Worm (Caenorhabditis elegans) whole organism, L2 larva: ENCODE results near the gene cyp-33C5.

ENCODE experiments used
- C34F6.9 ChIP-seq: fragments of 150-350 bp; optimal IDR thresholded peaks from 2 replicates; lab custom pipeline; 2014; ENCODE audit warnings: missing biosample characterization, missing genetic modification characterization
- Y55F3AM.14 ChIP-seq: fragments of 200-800 bp; sonication (Bioruptor generic); optimal IDR thresholded peaks from 2 replicates; lab custom pipeline; 2018; ENCODE audit warnings: mild to moderate bottlenecking, missing genetic modification characterization, missing compliant biosample characterization
- ZK546.5 ChIP-seq: sonication (generic microtip); optimal IDR thresholded peaks from 2 replicates; lab custom pipeline; 2017; ENCODE audit warnings: missing biosample characterization, missing genetic modification characterization
- aly-2 ChIP-seq: fragments of 150-350 bp; optimal IDR thresholded peaks from 2 replicates; lab custom pipeline; 2014; ENCODE audit warnings: missing biosample characterization, missing genetic modification characterization
- ama-1 ChIP-seq: fragments of 150-350 bp; optimal IDR thresholded peaks from 2 replicates; lab custom pipeline; 2018; ENCODE audit warnings: inconsistent platforms
- blmp-1 ChIP-seq: sonication (generic microtip); optimal IDR thresholded peaks from 2 replicates; lab custom pipeline; 2017; ENCODE audit warnings: missing genetic modification characterization, mild to moderate bottlenecking, missing compliant biosample characterization, antibody characterized with exemption, moderate library complexity; ENCODE audit not compliant: insufficient read depth
- ceh-16 ChIP-seq: fragments of 150-350 bp; optimal IDR thresholded peaks from 2 replicates; lab custom pipeline; 2014; ENCODE audit warnings: missing biosample characterization, missing genetic modification characterization
- ceh-82 ChIP-seq: fragments of 150-350 bp; optimal IDR thresholded peaks from 2 replicates; lab custom pipeline; 2014; ENCODE audit warnings: missing biosample characterization, missing genetic modification characterization
- dmd-4 ChIP-seq: sonication (generic microtip); optimal IDR thresholded peaks from 2 replicates; lab custom pipeline; 2017; ENCODE audit warnings: missing biosample characterization, missing genetic modification characterization
- egl-27 ChIP-seq: sonication (generic microtip); optimal IDR thresholded peaks from 3 replicates; lab custom pipeline; 2017; ENCODE audit warnings: missing biosample characterization, missing genetic modification reagents, missing genetic modification characterization
- elt-1 ChIP-seq: fragments of 150-350 bp; optimal IDR thresholded peaks from 2 replicates; lab custom pipeline; 2014; ENCODE audit warnings: missing biosample characterization, missing genetic modification characterization
- elt-3 ChIP-seq: sonication (generic microtip); optimal IDR thresholded peaks from 2 replicates; lab custom pipeline; 2017; ENCODE audit warnings: missing biosample characterization, missing genetic modification characterization
- lin-11 ChIP-seq: fragments of 150-350 bp; sonication (generic microtip); optimal IDR thresholded peaks from 2 replicates; lab custom pipeline; 2014; ENCODE audit warnings: missing biosample characterization, missing genetic modification characterization, inconsistent platforms, mixed read lengths
- lin-13 ChIP-seq: fragments of 150-350 bp; optimal IDR thresholded peaks from 2 replicates; lab custom pipeline; 2014; ENCODE audit warnings: missing biosample characterization, missing genetic modification reagents, missing genetic modification characterization
- lin-39 ChIP-seq: fragments of 150-350 bp; optimal IDR thresholded peaks from 2 replicates; lab custom pipeline; 2014; ENCODE audit warnings: missing biosample characterization, missing genetic modification reagents, missing genetic modification characterization
- lsy-2 ChIP-seq, 2 experiments: fragments of 150-350 bp in 1 of 2; sonication (generic microtip) in 1 of 2; optimal IDR thresholded peaks; 2 replicates each; lab custom pipeline; 2014 to 2017; ENCODE audit warnings: missing biosample characterization in 2 of 2, missing genetic modification characterization in 2 of 2
- mbf-1 ChIP-seq: sonication (generic microtip); optimal IDR thresholded peaks from 2 replicates; lab custom pipeline; 2017; ENCODE audit warnings: missing biosample characterization, missing genetic modification characterization
- mdl-1 ChIP-seq, 2 experiments: fragments of 150-350 bp in 1 of 2; sonication (generic microtip) in 1 of 2; optimal IDR thresholded peaks; 2 replicates each; lab custom pipeline; 2017; ENCODE audit warnings: missing biosample characterization in 2 of 2, missing genetic modification characterization in 2 of 2
- nhr-11 ChIP-seq: fragments of 150-350 bp; optimal IDR thresholded peaks from 2 replicates; lab custom pipeline; 2014; ENCODE audit warnings: missing biosample characterization, missing genetic modification characterization
- nhr-12 ChIP-seq: fragments of 150-350 bp; optimal IDR thresholded peaks from 2 replicates; lab custom pipeline; 2014; ENCODE audit warnings: missing biosample characterization, missing genetic modification characterization
- nhr-129 ChIP-seq: fragments of 150-350 bp; optimal IDR thresholded peaks from 2 replicates; lab custom pipeline; 2014; ENCODE audit warnings: missing biosample characterization, missing genetic modification characterization
- nhr-21 ChIP-seq: fragments of 150-350 bp; optimal IDR thresholded peaks from 2 replicates; lab custom pipeline; 2014; ENCODE audit warnings: missing biosample characterization, missing genetic modification characterization
- nhr-237 ChIP-seq: fragments of 150-350 bp; optimal IDR thresholded peaks from 2 replicates; lab custom pipeline; 2014; ENCODE audit warnings: missing biosample characterization, missing genetic modification characterization
- nhr-6 ChIP-seq: fragments of 150-350 bp; optimal IDR thresholded peaks from 2 replicates; lab custom pipeline; 2014; ENCODE audit warnings: missing biosample characterization, missing genetic modification characterization
- nhr-77 ChIP-seq: fragments of 150-350 bp; optimal IDR thresholded peaks from 2 replicates; lab custom pipeline; 2014; ENCODE audit warnings: missing biosample characterization, missing genetic modification characterization
- peb-1 ChIP-seq: fragments of 150-350 bp; optimal IDR thresholded peaks from 2 replicates; lab custom pipeline; 2014; ENCODE audit warnings: missing biosample characterization, missing genetic modification characterization
- sem-4 ChIP-seq: fragments of 150-350 bp; optimal IDR thresholded peaks from 2 replicates; lab custom pipeline; 2014; ENCODE audit warnings: missing biosample characterization, missing genetic modification reagents, missing genetic modification characterization
- sma-3 ChIP-seq: sonication (generic microtip); optimal IDR thresholded peaks from 2 replicates; lab custom pipeline; 2016; ENCODE audit warnings: missing genetic modification reagents, missing genetic modification characterization, missing compliant biosample characterization
- unc-39 ChIP-seq: fragments of 150-350 bp; optimal IDR thresholded peaks from 2 replicates; lab custom pipeline; 2014; ENCODE audit warnings: missing biosample characterization, missing genetic modification characterization
- unc-55 ChIP-seq: fragments of 150-350 bp; sonication (generic microtip); optimal IDR thresholded peaks from 3 replicates; lab custom pipeline; 2014; ENCODE audit warnings: missing biosample characterization, missing genetic modification reagents, missing genetic modification characterization
- unc-62 ChIP-seq: fragments of 150-350 bp; optimal IDR thresholded peaks from 2 replicates; lab custom pipeline; 2014; ENCODE audit warnings: missing biosample characterization, missing genetic modification reagents, missing genetic modification characterization
- zag-1 ChIP-seq: fragments of 150-350 bp; optimal IDR thresholded peaks from 2 replicates; lab custom pipeline; 2014; ENCODE audit warnings: missing biosample characterization, missing genetic modification characterization
- ztf-1 ChIP-seq: fragments of 200-800 bp; sonication (Bioruptor generic); conservative IDR thresholded peaks from 2 replicates; pipeline ENCODE4 v1.3.6; 2022; ENCODE audit warnings: missing genetic modification characterization, missing compliant biosample characterization
- ztf-11 ChIP-seq: sonication (generic microtip); optimal IDR thresholded peaks from 2 replicates; lab custom pipeline; 2017; ENCODE audit warnings: missing biosample characterization, missing genetic modification characterization
- ztf-4 ChIP-seq: fragments of 150-350 bp; optimal IDR thresholded peaks from 2 replicates; lab custom pipeline; 2014; ENCODE audit warnings: missing biosample characterization, missing genetic modification characterization

The cyp-33C5 gene

DNA sequence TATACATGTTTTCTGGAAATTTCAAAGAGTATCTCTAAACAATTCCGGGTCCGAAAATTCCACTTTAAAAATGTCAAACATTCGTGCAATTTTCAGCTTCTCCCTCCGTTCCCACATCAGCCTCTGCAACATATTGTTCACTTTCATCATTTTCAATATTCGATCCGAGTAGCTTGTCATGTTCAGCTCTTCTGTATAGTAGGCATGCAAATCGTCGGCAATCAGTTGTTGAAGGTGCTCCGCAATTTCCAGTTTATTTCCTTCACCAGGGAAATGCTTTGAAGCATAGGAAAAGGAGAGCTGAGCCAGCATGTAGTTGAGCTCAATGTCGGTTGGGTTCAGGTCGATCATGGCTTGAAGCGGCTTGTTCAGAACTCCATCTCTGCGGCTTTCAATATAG is 20.1 kb downstream of the cyp-33C5 start:
- TF ChIP-seq mdl-1 (tag; optimal IDR thresholded peaks at IDR 0.05; lab: Kevin White, UChicago): no peak
- no peak for TF ChIP-seq C34F6.9 (tag; lab: Kevin White, UChicago)
- TF ChIP-seq lin-11 (tag; lab: Kevin White, UChicago): no peak
- no peak for TF ChIP-seq zag-1 (tag; lab: Kevin White, UChicago)
- no peak for TF ChIP-seq elt-1 (tag; lab: Kevin White, UChicago)
- TF ChIP-seq ceh-82 (tag; lab: Kevin White, UChicago): no peak
- no peak for TF ChIP-seq unc-39 (tag; lab: Kevin White, UChicago)
- TF ChIP-seq aly-2 (tag; lab: Kevin White, UChicago): no peak
- no peak for TF ChIP-seq Y55F3AM.14 (GFP tag; lab: Kevin White, UChicago)
- no peak for TF ChIP-seq nhr-11 (tag; lab: Kevin White, UChicago)
- TF ChIP-seq lin-39 (tag; lab: Kevin White, UChicago): no peak
- TF ChIP-seq, all 48 proteins: peak for 0

ce11 chrV:2266958-2267357 is 22.2 kb downstream of the cyp-33C5 start, which contains the start of gene nhr-275:
nhr-275 (minus strand) TSS chrV:2267058.
- TF ChIP-seq unc-62 (no peak), dmd-4 (tag; lab: Kevin White, UChicago) (no peak)

DNA sequence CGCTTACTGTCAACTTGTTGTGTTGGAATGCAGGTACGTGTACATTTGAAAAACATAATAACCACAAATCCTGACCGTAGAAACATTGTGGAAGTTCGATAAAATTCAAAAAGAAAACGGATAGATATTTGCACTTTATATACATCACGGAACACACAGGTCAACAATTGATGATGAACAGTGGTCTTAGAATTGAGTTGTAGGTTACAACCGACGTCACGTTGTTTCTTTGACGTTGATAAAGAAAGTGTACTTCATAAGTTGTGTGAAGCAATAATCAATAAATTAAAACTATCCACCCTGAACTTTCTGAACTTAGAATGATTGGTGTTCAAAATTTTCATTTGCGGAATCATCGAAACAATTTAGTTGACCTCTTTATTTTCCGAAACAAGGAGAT is 26.9 kb downstream of the cyp-33C5 start, which contains the start of gene Y5H2A.1:
Y5H2A.1 (minus strand) TSS at position 101 of the 400 bp plus-strand sequence.
- TF ChIP-seq lsy-2 (tag; optimal IDR thresholded peaks at IDR 0.05; lab: Kevin White, UChicago): no peak
- no peak for TF ChIP-seq ztf-11 (tag; lab: Kevin White, UChicago)

ce11 chrV:2274253-2274892 is 29.6 kb downstream of the cyp-33C5 start, which contains the start of the genes Y5H2A.4 and abu-4:
Y5H2A.4 (minus strand) TSS chrV:2274353.
abu-4 (plus strand) TSS chrV:2274842.
- no peak for TF ChIP-seq lsy-2 (tag; optimal IDR thresholded peaks at IDR 0.05; lab: Kevin White, UChicago)
- TF ChIP-seq ztf-4 (tag; lab: Kevin White, UChicago): no peak
- TF ChIP-seq sma-3 (GFP tag; lab: Kevin White, UChicago): no peak
- TF ChIP-seq unc-62: no peak
- no peak for TF ChIP-seq ztf-11 (tag; lab: Kevin White, UChicago)
- no peak for TF ChIP-seq nhr-12
- no peak for TF ChIP-seq nhr-6 (tag; lab: Kevin White, UChicago)
- TF ChIP-seq elt-3: no peak
- TF ChIP-seq ztf-1 (GFP tag; lab: Robert Waterston, UW): no peak
- no peak for TF ChIP-seq egl-27 (tag; lab: Kevin White, UChicago)
- no peak for TF ChIP-seq peb-1 (tag; lab: Kevin White, UChicago)
- TF ChIP-seq, all 48 proteins: peak for 0

DNA sequence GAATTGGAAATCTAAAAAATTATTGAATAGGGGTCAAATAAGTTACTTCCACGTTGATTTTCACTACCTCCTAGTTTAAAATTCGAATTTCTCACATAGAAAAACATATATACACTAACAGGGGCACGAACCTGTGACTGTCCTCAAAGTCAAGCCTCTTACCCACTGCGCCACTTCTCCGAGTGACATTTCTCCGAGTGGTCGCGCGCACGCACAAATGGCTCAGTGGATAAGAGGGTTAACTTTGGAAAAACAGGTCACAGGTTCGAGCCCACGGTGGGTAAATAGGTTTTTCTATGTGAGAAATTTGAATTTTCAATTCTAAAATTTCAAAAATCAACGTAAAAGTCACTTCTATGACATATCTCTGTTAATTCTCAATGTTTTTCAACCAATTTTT is 32.5 kb downstream of the cyp-33C5 start:
- TF ChIP-seq nhr-237 (no peak), unc-62 (no peak), ceh-16 (tag; lab: Kevin White, UChicago) (no peak), unc-39 (tag; lab: Kevin White, UChicago) (no peak), blmp-1 (tag; lab: Kevin White, UChicago) (no peak), lin-13 (GFP tag; lab: Kevin White, UChicago) (no peak), ama-1 (no peak), mbf-1 (no peak), unc-55 (no peak), nhr-77 (tag; lab: Kevin White, UChicago) (no peak), nhr-21 (no peak), nhr-129 (tag; lab: Kevin White, UChicago) (no peak), ceh-82 (tag; lab: Kevin White, UChicago) (no peak), ZK546.5 (no peak), nhr-12 (no peak), C34F6.9 (tag; lab: Kevin White, UChicago) (no peak), sem-4 (tag; lab: Kevin White, UChicago) (no peak), ztf-4 (tag; lab: Kevin White, UChicago) (no peak)
- TF ChIP-seq, all 48 proteins: peak for 0
